Worm (Caenorhabditis elegans) whole organism, young adult: ENCODE data around the gene hrg-3.

ENCODE experiments used
- C17E4.6 ChIP-seq: fragments of 200-800 bp; sonication (Bioruptor generic); IDR thresholded peaks from 2 replicates; pipeline ENCODE4 v1.3.6; 2022; ENCODE audit warnings: missing genetic modification reagents, missing genetic modification characterization, missing compliant biosample characterization
- F22D6.2 ChIP-seq: sonication (generic microtip); optimal IDR thresholded peaks from 2 replicates; lab custom pipeline; 2016; ENCODE audit warnings: mild to moderate bottlenecking, missing genetic modification characterization, missing compliant biosample characterization
- F37B4.10 ChIP-seq: fragments of 200-800 bp; sonication (Bioruptor generic); IDR thresholded peaks from 2 replicates; pipeline ENCODE4 v1.3.6; 2022; ENCODE audit warnings: missing genetic modification characterization, missing compliant biosample characterization
- F49E8.2 ChIP-seq: sonication (generic microtip); optimal IDR thresholded peaks from 3 replicates; lab custom pipeline; 2017; ENCODE audit warnings: missing genetic modification characterization, mild to moderate bottlenecking, missing compliant biosample characterization, antibody characterized with exemption, moderate library complexity; ENCODE audit not compliant: insufficient read depth
- K12H6.12 ChIP-seq: fragments of 200-800 bp; sonication (Bioruptor generic); optimal IDR thresholded peaks from 2 replicates; lab custom pipeline; 2018; ENCODE audit warnings: mild to moderate bottlenecking, missing genetic modification characterization, missing compliant biosample characterization
- attf-5 ChIP-seq: fragments of 200-800 bp; sonication (Bioruptor generic); optimal IDR thresholded peaks from 2 replicates; lab custom pipeline; 2018; ENCODE audit warnings: mild to moderate bottlenecking, missing genetic modification characterization, missing compliant biosample characterization
- bed-1 ChIP-seq: fragments of 200-800 bp; sonication (Bioruptor generic); IDR thresholded peaks from 2 replicates; pipeline ENCODE4 v1.3.6; 2022; ENCODE audit warnings: missing genetic modification reagents, missing genetic modification characterization, missing compliant biosample characterization
- cebp-1 ChIP-seq, 2 experiments: fragments of 200-800 bp in 1 of 2; sonication (Bioruptor generic) in 1 of 2; sonication (generic microtip) in 1 of 2; IDR thresholded peaks in 1 of 2; optimal IDR thresholded peaks in 1 of 2; 2 replicates each; pipeline versions ENCODE4 v1.3.6 to Lab custom; 2017 to 2022; ENCODE audit warnings: missing compliant biosample characterization in 2 of 2, missing genetic modification characterization in 2 of 2, mild to moderate bottlenecking in 1 of 2, missing genetic modification reagents in 1 of 2, moderate library complexity in 1 of 2
- ceh-27 ChIP-seq: fragments of 200-800 bp; sonication (Bioruptor generic); optimal IDR thresholded peaks from 2 replicates; lab custom pipeline; 2018; ENCODE audit warnings: mild to moderate bottlenecking, missing genetic modification characterization, moderate library complexity, missing compliant biosample characterization
- ceh-79 ChIP-seq: sonication (generic microtip); optimal IDR thresholded peaks from 2 replicates; lab custom pipeline; 2017; ENCODE audit warnings: mild to moderate bottlenecking, missing genetic modification characterization, missing compliant biosample characterization
- ceh-91 ChIP-seq: fragments of 200-800 bp; sonication (Bioruptor generic); IDR thresholded peaks from 2 replicates; pipeline ENCODE4 v1.3.6; 2022; ENCODE audit warnings: missing genetic modification reagents, missing genetic modification characterization, missing compliant biosample characterization
- chd-7 ChIP-seq: sonication (generic microtip); optimal IDR thresholded peaks from 2 replicates; lab custom pipeline; 2016; ENCODE audit warnings: mild to moderate bottlenecking, missing genetic modification characterization, moderate library complexity, missing compliant biosample characterization
- die-1 ChIP-seq: sonication (generic microtip); optimal IDR thresholded peaks from 2 replicates; lab custom pipeline; 2016; ENCODE audit warnings: missing genotype, mild to moderate bottlenecking, missing genetic modification characterization, missing compliant biosample characterization
- dox-1 ChIP-seq: fragments of 200-800 bp; sonication (Bioruptor generic); IDR thresholded peaks from 2 replicates; pipeline ENCODE4 v1.3.6; 2022; ENCODE audit warnings: missing genetic modification reagents, missing genetic modification characterization, missing compliant biosample characterization
- efl-1 ChIP-seq: fragments of 150-350 bp; optimal IDR thresholded peaks from 2 replicates; lab custom pipeline; 2014; ENCODE audit warnings: missing biosample characterization, missing genetic modification reagents, missing genetic modification characterization
- egl-18 ChIP-seq: fragments of 200-800 bp; sonication (Bioruptor generic); IDR thresholded peaks from 2 replicates; pipeline ENCODE4 v1.3.6; 2022; ENCODE audit warnings: missing genetic modification reagents, missing genetic modification characterization, missing compliant biosample characterization
- egrh-3 ChIP-seq: fragments of 200-800 bp; sonication (Bioruptor generic); IDR thresholded peaks from 2 replicates; pipeline ENCODE4 v1.3.6; 2022; ENCODE audit warnings: missing genetic modification reagents, missing genetic modification characterization, missing compliant biosample characterization
- hlh-26 ChIP-seq: fragments of 200-800 bp; sonication (Bioruptor generic); conservative IDR thresholded peaks from 2 replicates; pipeline ENCODE4 v1.3.6; 2022; ENCODE audit warnings: missing genetic modification reagents, missing genetic modification characterization, missing compliant biosample characterization
- hsf-1 ChIP-seq: fragments of 200-800 bp; sonication (Bioruptor generic); IDR thresholded peaks from 2 replicates; pipeline ENCODE4 v1.3.6; 2022; ENCODE audit warnings: missing genetic modification reagents, missing genetic modification characterization, missing compliant biosample characterization
- lin-26 ChIP-seq: fragments of 200-800 bp; sonication (Bioruptor generic); IDR thresholded peaks from 2 replicates; pipeline ENCODE4 v1.3.6; 2022; ENCODE audit warnings: missing genetic modification reagents, missing genetic modification characterization, missing compliant biosample characterization
- mcd-1 ChIP-seq: fragments of 200-800 bp; sonication (Bioruptor generic); IDR thresholded peaks from 2 replicates; pipeline ENCODE4 v1.3.6; 2022; ENCODE audit warnings: missing genetic modification reagents, missing genetic modification characterization, missing compliant biosample characterization
- nfya-1 ChIP-seq: sonication (generic microtip); optimal IDR thresholded peaks from 2 replicates; lab custom pipeline; 2017; ENCODE audit warnings: antibody characterized with exemption, missing compliant biosample characterization, missing genetic modification characterization, borderline replicate concordance; ENCODE audit not compliant: insufficient read depth
- nhr-27 ChIP-seq: fragments of 200-800 bp; sonication (Bioruptor generic); optimal IDR thresholded peaks from 2 replicates; lab custom pipeline; 2018; ENCODE audit warnings: mild to moderate bottlenecking, missing genetic modification characterization, moderate library complexity, missing compliant biosample characterization
- nhr-80 ChIP-seq: sonication (generic microtip); optimal IDR thresholded peaks from 2 replicates; lab custom pipeline; 2016; ENCODE audit warnings: missing genetic modification characterization, missing compliant biosample characterization
- rpc-1 ChIP-seq, 2 experiments: fragments of 150-350 bp in 1 of 2; sonication (generic microtip) in 1 of 2; optimal IDR thresholded peaks; 2 replicates each; lab custom pipeline; 2014 to 2018; ENCODE audit warnings: missing biosample characterization in 1 of 2, missing genetic modification characterization in 1 of 2, missing genetic modification reagents in 1 of 2, missing genotype in 1 of 2
- snpc-3.4 ChIP-seq: sonication (generic microtip); optimal IDR thresholded peaks from 2 replicates; lab custom pipeline; 2017; ENCODE audit warnings: missing genetic modification characterization, mild to moderate bottlenecking, missing compliant biosample characterization, antibody characterized with exemption, moderate library complexity, missing genotype, missing genetic modification reagents
- somi-1 ChIP-seq: fragments of 200-800 bp; sonication (Bioruptor generic); optimal IDR thresholded peaks from 2 replicates; lab custom pipeline; 2018; ENCODE audit warnings: mild to moderate bottlenecking, missing genetic modification characterization, missing compliant biosample characterization
- unc-62 ChIP-seq: fragments of 150-350 bp; optimal IDR thresholded peaks from 2 replicates; lab custom pipeline; 2014; ENCODE audit warnings: missing biosample characterization, missing genetic modification reagents, missing genetic modification characterization
- xnd-1 ChIP-seq: sonication (generic microtip); optimal IDR thresholded peaks from 2 replicates; lab custom pipeline; 2016; ENCODE audit warnings: missing genotype, missing genetic modification reagents, missing genetic modification characterization, missing compliant biosample characterization

hrg-3 gene

DNA sequence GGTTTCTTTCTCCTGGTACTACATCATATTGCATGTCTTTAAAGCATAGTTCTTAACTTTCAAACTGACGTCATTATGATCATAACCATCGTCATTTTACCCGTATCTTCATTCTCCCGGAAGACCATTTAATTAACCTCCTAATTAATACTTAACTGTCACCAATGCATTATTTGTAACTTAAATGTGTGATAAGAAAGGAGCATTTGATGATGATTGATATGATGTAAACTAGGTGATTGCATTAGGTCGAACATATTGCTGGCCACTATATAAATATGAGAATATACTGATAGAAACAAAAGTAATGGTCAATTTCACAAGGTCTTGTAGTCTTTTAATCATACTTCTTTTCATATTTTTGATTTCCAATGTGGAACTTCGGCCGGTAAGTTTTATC, at the start of gene hrg-3:
hrg-3 (plus strand) TSS at position 227 of the 400 bp plus-strand sequence.
- TF ChIP-seq nhr-80 (tag; lab: Kevin White, UChicago), result peak; percentile 72
- no peak for TF ChIP-seq rpc-1 (optimal IDR thresholded peaks at IDR 0.05; lab: Kevin White, UChicago)
- TF ChIP-seq rpc-1 (tag; optimal IDR thresholded peaks at IDR 0.05; lab: Kevin White, UChicago), result no peak
- no peak for TF ChIP-seq hlh-26 (GFP tag; lab: Robert Waterston, UW)
- peak; percentile 18 for TF ChIP-seq unc-62 (GFP tag; lab: Kevin White, UChicago)

DNA sequence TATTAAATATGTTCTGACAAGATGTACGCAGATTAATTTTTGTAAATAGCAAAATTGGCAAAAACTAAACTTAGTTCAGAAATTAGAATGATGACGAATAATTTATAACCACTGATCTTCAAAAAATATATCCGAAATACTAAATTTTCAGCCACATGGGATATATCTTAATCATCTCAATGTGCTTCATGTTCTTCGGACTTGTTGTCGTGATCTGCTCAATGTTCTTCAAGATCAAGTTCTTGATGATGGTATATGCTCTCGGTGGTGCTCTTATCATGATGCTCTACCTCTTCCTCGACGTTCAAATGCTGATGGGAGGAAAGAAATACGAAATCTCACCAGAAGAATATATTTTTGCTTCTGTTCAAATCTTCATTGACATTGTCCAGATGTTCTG, 49.7 kb upstream of the hrg-3 start:
- TF ChIP-seq C17E4.6 (GFP tag; lab: Robert Waterston, UW) (no peak), nfya-1 (tag; lab: Kevin White, UChicago) (no peak), somi-1 (GFP tag; lab: Kevin White, UChicago) (no peak), mcd-1 (GFP tag; lab: Robert Waterston, UW) (no peak), chd-7 (tag; lab: Kevin White, UChicago) (no peak), die-1 (tag; lab: Kevin White, UChicago) (no peak), egl-18 (GFP tag; lab: Robert Waterston, UW) (no peak), lin-26 (GFP tag; lab: Robert Waterston, UW) (no peak), F49E8.2 (no peak), efl-1 (GFP tag; lab: Kevin White, UChicago) (no peak)

DNA sequence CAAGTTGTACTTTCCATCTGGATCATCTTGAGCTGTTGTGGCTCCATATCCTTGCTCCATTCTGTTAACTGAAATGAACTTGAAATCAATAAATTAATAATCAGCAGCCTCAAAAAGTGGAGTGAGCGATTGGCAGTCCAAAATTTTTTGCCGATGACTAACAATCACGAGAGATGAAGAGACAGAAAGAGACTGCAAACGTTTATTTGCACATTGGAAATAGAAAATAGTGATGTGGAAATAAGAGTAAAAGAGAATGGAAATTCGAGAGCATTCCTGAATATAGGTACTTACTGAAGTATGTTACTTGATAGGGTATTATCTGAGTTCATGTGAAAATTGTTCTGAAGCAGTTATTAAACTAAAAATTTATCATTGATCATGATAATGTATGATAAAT, 46.5 kb upstream of the hrg-3 start, which contains the start of gene tag-120:
tag-120 (minus strand) TSS at position 68 of the 400 bp plus-strand sequence.
- no peak for TF ChIP-seq ceh-79 (tag; lab: Kevin White, UChicago)
- no peak for TF ChIP-seq attf-5 (GFP tag; lab: Kevin White, UChicago)
- TF ChIP-seq nhr-80 (tag; lab: Kevin White, UChicago), result peak; percentile 49
- TF ChIP-seq, all 124 proteins: peak for 1

DNA sequence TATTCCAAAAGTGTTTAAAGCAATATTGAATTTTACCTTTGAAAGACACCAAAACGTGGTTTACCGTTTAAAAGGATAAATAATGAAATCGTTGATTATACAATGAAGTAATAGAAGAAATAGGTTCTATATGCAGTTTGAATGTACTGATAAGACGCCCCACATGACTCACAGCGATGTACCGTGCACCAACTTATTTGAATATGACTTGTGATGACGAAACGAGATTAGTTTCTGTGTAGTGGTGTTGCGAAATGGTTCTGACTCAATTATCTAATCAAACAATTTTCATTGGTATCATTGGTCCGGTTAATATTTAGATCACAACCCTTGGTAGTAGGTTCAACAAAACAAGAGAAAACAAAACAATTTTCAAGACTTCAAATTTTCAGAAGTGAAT, 45.1 kb upstream of the hrg-3 start:
- peak; percentile 45 for TF ChIP-seq nhr-80 (tag; lab: Kevin White, UChicago)
- no peak for TF ChIP-seq ceh-27 (GFP tag; lab: Kevin White, UChicago)
- no peak for TF ChIP-seq bed-1 (GFP tag; lab: Robert Waterston, UW)
- TF ChIP-seq ceh-91 (GFP tag; lab: Robert Waterston, UW), result no peak
- peak; percentile 83 for TF ChIP-seq cebp-1 (GFP tag; IDR thresholded peaks at IDR 0.05; lab: Robert Waterston, UW)
- no peak for TF ChIP-seq cebp-1 (tag; optimal IDR thresholded peaks at IDR 0.05; lab: Kevin White, UChicago)
- no peak for TF ChIP-seq nhr-27
- TF ChIP-seq, all 124 proteins: peak for 2

DNA sequence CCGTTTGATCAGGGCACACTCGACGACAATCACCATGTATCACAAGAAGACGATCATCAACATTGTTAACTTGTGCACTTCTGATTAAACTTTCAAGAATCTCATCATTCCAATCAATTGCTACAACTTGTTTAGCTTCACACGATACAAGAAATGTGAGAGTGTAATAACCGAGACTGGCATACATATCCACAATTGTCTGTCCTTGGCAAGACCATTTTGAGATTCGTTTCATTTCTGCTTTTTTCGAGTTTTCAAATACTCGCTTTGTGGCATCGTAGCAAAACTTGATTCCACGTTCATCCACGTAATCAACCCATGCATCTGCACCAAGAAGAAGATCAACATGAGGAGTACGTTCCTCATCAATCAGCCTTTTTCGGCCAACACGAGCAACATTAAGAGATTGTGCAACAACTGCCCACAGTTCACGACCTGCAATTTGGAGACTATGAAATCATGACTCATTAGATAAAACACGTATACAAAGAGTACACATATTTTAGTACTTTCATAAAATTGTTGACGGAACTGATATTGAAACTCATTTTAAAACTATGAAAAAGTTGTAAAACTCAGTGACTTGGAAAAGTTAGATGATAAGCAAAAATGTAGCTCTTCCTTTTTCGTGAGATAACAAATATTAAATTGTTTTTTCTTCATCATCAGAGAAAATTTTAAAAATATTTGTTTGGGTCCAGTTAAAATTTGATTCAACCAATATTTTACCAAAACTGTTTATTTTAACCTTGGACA, 43.7 kb upstream of the hrg-3 start:
- TF ChIP-seq dox-1 (GFP tag; lab: Robert Waterston, UW) (no peak), K12H6.12 (tag; lab: Kevin White, UChicago) (no peak), hsf-1 (GFP tag; lab: Robert Waterston, UW) (no peak), F22D6.2 (tag; lab: Kevin White, UChicago) (no peak), snpc-3.4 (tag; lab: Kevin White, UChicago) (no peak), egrh-3 (no peak), F37B4.10 (no peak), xnd-1 (tag; lab: Kevin White, UChicago) (no peak), chd-7 (tag; lab: Kevin White, UChicago) (no peak)
- TF ChIP-seq, all 124 proteins: peak for 0
